Worm (Caenorhabditis elegans): ENCODE results near the gene Y59A8A.8.
"Not testable (repeated sequence)": the region's sequence is repeated elsewhere in the genome, so short reads cannot be mapped to it uniquely, and the experiment has no call there.

Y59A8A.8 gene

DNA sequence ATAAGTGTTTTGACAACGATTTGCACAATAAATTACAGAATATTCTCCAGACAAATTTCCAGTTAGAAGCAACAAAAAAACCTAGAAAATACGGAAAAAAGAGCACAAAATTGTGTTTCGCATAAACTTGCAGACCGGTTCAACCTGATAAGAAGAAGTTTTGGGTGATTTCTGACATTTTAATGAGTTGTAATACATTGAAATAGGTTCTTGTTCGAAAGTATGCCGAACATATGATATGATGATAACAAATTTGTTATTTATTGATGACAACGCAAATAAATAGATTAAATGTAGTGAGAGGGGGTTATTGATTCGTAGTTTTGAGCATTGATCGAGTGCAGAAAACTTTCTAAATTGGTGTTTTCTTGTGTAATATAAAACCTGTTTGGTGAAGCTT, 25.9 kb downstream of the Y59A8A.8 start (continued):
- TF ChIP-seq spr-1 (tag; optimal IDR thresholded peaks at IDR 0.05) (no peak), R02D3.7 (tag; optimal IDR thresholded peaks at IDR 0.05) (no peak), egl-43 (GFP tag; IDR thresholded peaks at IDR 0.05) (no peak), fos-1 (tag; optimal IDR thresholded peaks at IDR 0.05) (no peak), daf-19 (GFP tag; conservative IDR thresholded peaks at IDR 0.05) (no peak), zip-2 (tag; optimal IDR thresholded peaks at IDR 0.05) (no peak)

DNA sequence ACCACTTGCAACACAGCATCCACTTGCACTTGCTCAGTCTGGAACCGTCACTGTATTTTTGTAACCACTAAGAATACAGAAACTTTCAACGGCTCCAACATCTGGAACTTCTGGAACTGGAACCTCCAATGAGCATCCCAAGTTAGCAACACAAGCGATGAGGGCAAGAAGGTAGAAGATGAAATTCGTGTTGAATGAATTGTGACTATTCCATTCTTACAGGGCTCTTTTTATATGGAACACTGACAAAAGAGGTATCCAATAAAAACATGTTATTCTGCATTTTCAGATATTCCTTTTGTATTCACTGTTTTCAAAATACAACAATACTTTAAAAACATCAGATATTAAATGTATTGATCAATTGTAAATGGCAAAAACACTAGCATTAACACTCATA, 28.6 kb downstream of the Y59A8A.8 start, which contains the start of gene C06H5.11:
Gene C06H5.11 (minus strand): TSS at position 101 of the 400 bp plus-strand sequence.
- not testable (repeated sequence) for TF ChIP-seq tag-97, ceh-44, lin-1 (GFP tag; IDR thresholded peaks at IDR 0.05)

ce11 chrV:17894485-17894884, 29.1 kb downstream of the Y59A8A.8 start, which contains the start of gene C06H5.12:
C06H5.12 (plus strand) TSS chrV:17894785.
- not testable (repeated sequence) for TF ChIP-seq ZK546.5 (tag; optimal IDR thresholded peaks at IDR 0.05); dmd-9 (GFP tag; IDR thresholded peaks at IDR 0.05); F44E2.7 (GFP tag; IDR thresholded peaks at IDR 0.05)

DNA sequence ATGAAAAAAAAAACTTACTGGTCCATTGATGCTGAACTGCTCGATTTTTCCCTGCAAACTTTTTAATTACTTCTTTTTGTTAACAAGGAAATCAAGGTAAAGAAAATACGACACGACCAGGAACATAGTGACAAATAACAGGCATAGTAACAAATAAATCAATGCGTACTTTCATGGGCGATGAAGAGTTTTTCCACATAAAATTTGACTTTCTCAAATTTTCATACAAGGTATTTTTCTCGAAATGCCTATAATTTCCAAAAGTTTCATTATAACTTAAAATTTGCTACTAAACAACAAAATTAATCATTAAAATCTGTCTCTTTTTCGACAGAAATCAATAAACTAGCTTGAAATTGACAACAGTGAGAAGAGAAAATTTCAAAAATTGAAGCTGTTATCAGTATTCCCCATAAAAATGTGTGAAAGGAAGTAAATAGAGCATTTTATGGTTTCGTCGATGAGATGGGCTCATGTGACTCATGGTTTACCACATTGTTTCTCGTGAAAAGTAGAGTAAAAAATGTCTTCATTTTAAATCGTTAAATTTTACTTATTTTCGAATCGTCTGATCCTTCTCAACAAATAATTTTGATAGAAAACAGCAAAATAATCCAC, 31.4 kb downstream of the Y59A8A.8 start, which contains the start of gene fbxa-156:
Gene fbxa-156 (minus strand): TSS at position 51 of the 618 bp plus-strand sequence.
- TF ChIP-seq F10B5.3 (tag; optimal IDR thresholded peaks at IDR 0.05) (no peak), pqm-1 (tag; optimal IDR thresholded peaks at IDR 0.05) (no peak), php-3 (GFP tag; IDR thresholded peaks at IDR 0.05) (peak; percentile 97), hlh-11 (tag; optimal IDR thresholded peaks at IDR 0.05) (peak; percentile 27), F49E8.2 (tag; optimal IDR thresholded peaks at IDR 0.05; ENCODE audit: borderline replicate concordance) (no peak), daf-16 (GFP tag; optimal IDR thresholded peaks at IDR 0.05) (no peak), daf-16 (tag; optimal IDR thresholded peaks at IDR 0.05) (peak; percentile 95), dpl-1 (GFP tag; optimal IDR thresholded peaks at IDR 0.05) (no peak), tag-97 (GFP tag; IDR thresholded peaks at IDR 0.05) (no peak), dve-1 (tag; optimal IDR thresholded peaks at IDR 0.05; ENCODE audit: insufficient read depth) (peak; percentile 58), ceh-62 (tag; optimal IDR thresholded peaks at IDR 0.05) (no peak)

DNA sequence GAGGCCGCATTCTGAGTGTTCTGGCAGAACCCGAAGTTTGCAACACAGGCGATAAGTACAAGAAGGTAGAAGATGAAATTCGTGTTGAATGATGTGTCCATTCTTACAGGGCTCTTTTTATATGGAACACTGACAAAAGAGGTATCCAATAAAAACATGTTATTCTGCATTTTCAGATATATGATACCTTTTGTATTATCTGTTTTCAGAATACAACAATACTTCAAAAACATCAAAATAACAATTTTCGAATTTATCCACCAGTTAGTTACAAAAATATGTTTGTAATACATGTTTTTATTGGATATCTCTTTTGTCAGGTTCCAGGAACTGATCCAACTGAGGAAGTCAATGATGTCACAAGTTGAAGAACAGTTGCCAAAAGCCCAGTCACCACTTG, 32.2 kb downstream of the Y59A8A.8 start, which contains the start of gene C06H5.13:
Gene C06H5.13 (minus strand): TSS at position 101 of the 400 bp plus-strand sequence.
- TF ChIP-seq saeg-2 (GFP tag; IDR thresholded peaks at IDR 0.05); spr-1 (tag; optimal IDR thresholded peaks at IDR 0.05); nhr-11 (tag; optimal IDR thresholded peaks at IDR 0.05): not testable (repeated sequence)

- TF ChIP-seq aha-1 (tag) (peak; percentile 36), hlh-30 (tag; optimal IDR thresholded peaks at IDR 0.05; ENCODE audit: insufficient read depth) (no peak)
Observed at ce11 chrV:17899503-17899902, 34.1 kb downstream of the Y59A8A.8 start, which contains the start of gene fbxa-157. fbxa-157 (plus strand) TSS chrV:17899803.

ce11 chrV:17903829-17904228, 38.4 kb downstream of the Y59A8A.8 start, which contains the start of gene C06H5.14:
C06H5.14 (plus strand) TSS chrV:17904129.
- TF ChIP-seq unc-62 (GFP tag; optimal IDR thresholded peaks at IDR 0.05 in 1 of 2) = peak in 1 of 2 experiments; percentile 73
- TF ChIP-seq unc-62 (tag; optimal IDR thresholded peaks at IDR 0.05) = not testable (repeated sequence)
